Worm (Caenorhabditis elegans) whole organism, early embryonic: ENCODE data around the gene dkf-2.

Experiments
- F13C5.2 ChIP-seq: sonication (generic microtip); optimal IDR thresholded peaks from 2 replicates; lab custom pipeline; 2017; ENCODE audit warnings: mild to moderate bottlenecking, missing genetic modification characterization, inconsistent platforms, missing compliant biosample characterization
- ama-1 ChIP-seq: fragments of 150-350 bp; optimal IDR thresholded peaks from 2 replicates; lab custom pipeline; 2014
- ceh-13 ChIP-seq: fragments of 200-800 bp; sonication (Bioruptor generic); optimal IDR thresholded peaks from 2 replicates; lab custom pipeline; 2018; ENCODE audit warnings: mild to moderate bottlenecking, missing genetic modification characterization, missing compliant biosample characterization
- ceh-36 ChIP-seq: sonication (generic microtip); optimal IDR thresholded peaks from 2 replicates; lab custom pipeline; 2016; ENCODE audit warnings: missing genetic modification characterization, inconsistent platforms, missing compliant biosample characterization
- ets-7 ChIP-seq: sonication (generic microtip); optimal IDR thresholded peaks from 2 replicates; lab custom pipeline; 2016; ENCODE audit warnings: missing genotype, missing genetic modification characterization, missing compliant biosample characterization
- flt-1 ChIP-seq: fragments of 200-800 bp; sonication (Bioruptor generic); IDR thresholded peaks from 2 replicates; pipeline ENCODE4 v1.3.6; 2022; ENCODE audit warnings: missing genetic modification characterization, missing compliant biosample characterization
- hmbx-1 ChIP-seq: sonication (generic microtip); optimal IDR thresholded peaks from 2 replicates; lab custom pipeline; 2016; ENCODE audit warnings: mild to moderate bottlenecking, missing genetic modification characterization, missing compliant biosample characterization
- hmg-4 ChIP-seq: fragments of 200-800 bp; sonication (Bioruptor generic); optimal IDR thresholded peaks from 2 replicates; lab custom pipeline; 2018; ENCODE audit warnings: mild to moderate bottlenecking, missing genetic modification characterization, missing compliant biosample characterization
- hnd-1 ChIP-seq: sonication (generic microtip); optimal IDR thresholded peaks from 2 replicates; lab custom pipeline; 2016; ENCODE audit warnings: missing genetic modification characterization, missing compliant biosample characterization
- pes-1 ChIP-seq: fragments of 200-800 bp; sonication (Bioruptor generic); IDR thresholded peaks from 2 replicates; pipeline ENCODE4 v1.3.6; 2022; ENCODE audit warnings: missing genetic modification reagents, missing genetic modification characterization, missing compliant biosample characterization
- scrt-1 ChIP-seq: fragments of 200-800 bp; sonication (Bioruptor generic); IDR thresholded peaks from 2 replicates; pipeline ENCODE4 v1.3.6; 2022; ENCODE audit warnings: missing genetic modification characterization, missing compliant biosample characterization
- sea-1 ChIP-seq: fragments of 200-800 bp; sonication (Bioruptor generic); conservative IDR thresholded peaks from 2 replicates; pipeline ENCODE4 v1.3.6; 2022; ENCODE audit warnings: missing genetic modification characterization, missing compliant biosample characterization

- TF ChIP-seq hnd-1, result no peak
- TF ChIP-seq ama-1, result no peak
- TF ChIP-seq ceh-13, result no peak
- TF ChIP-seq flt-1, result no peak
- TF ChIP-seq sea-1, result no peak
- no peak for TF ChIP-seq scrt-1 (GFP tag; lab: Robert Waterston, UW)
- no peak for TF ChIP-seq F13C5.2
- TF ChIP-seq pes-1 (GFP tag; lab: Robert Waterston, UW), result no peak
- no peak for TF ChIP-seq hmg-4
- no peak for TF ChIP-seq hmbx-1 (tag; lab: Kevin White, UChicago)
- TF ChIP-seq ceh-36 (tag; lab: Kevin White, UChicago), result no peak
- TF ChIP-seq ets-7 (tag; lab: Kevin White, UChicago), result no peak
These were observed 67.8 kb downstream of the dkf-2 start, which contains the start of gene T20B3.1 for ce11 chrV:16815261-16815660.
